Fruit fly (Drosophila melanogaster) whole organism: ENCODE measurements around the gene CG32024.

Source experiments
- CG8478 ChIP-seq: fragments of >200 bp; optimal IDR thresholded peaks from 2 replicates; lab custom pipeline; 2018; ENCODE audit warnings: inconsistent platforms
- Dll ChIP-seq: fragments of >200 bp; optimal IDR thresholded peaks from 2 replicates; lab custom pipeline; 2017
- EcR ChIP-seq, 2 experiments: fragments of >200 bp; optimal IDR thresholded peaks; 2 replicates each; lab custom pipeline; 2017; ENCODE audit warnings: missing biosample characterization in 2 of 2, missing genetic modification characterization in 2 of 2, missing genetic modification reagents in 2 of 2
- pan ChIP-seq: fragments of >200 bp; optimal IDR thresholded peaks from 2 replicates; lab custom pipeline; 2017
- psq ChIP-seq: fragments of >200 bp; optimal IDR thresholded peaks from 2 replicates; lab custom pipeline; 2017
- usp ChIP-seq: fragments of >200 bp; optimal IDR thresholded peaks from 2 replicates; lab custom pipeline; 2017; ENCODE audit warnings: missing biosample characterization, missing genetic modification characterization, mixed read lengths

Gene CG32024

dm6 chr3L:8810095-8810494, 2.7 kb downstream of the CG32024 start, which contains the start of gene CG13309:
TSS of gene CG13309 (plus strand) at chr3L:8810395.
- TF ChIP-seq psq (lab: Kevin White, UChicago) (no peak), pan (lab: Kevin White, UChicago) (no peak), Dll (no peak), EcR (GFP tag; optimal IDR thresholded peaks at IDR 0.05; lab: Kevin White, UChicago) (no peak), usp (GFP tag; lab: Kevin White, UChicago) (no peak), CG8478 (lab: Kevin White, UChicago) (no peak)

- TF ChIP-seq usp (GFP tag; lab: Kevin White, UChicago) = no peak
- no peak for TF ChIP-seq psq (lab: Kevin White, UChicago)
- no peak for TF ChIP-seq CG8478 (lab: Kevin White, UChicago)
- TF ChIP-seq Dll = no peak
- no peak for TF ChIP-seq pan (lab: Kevin White, UChicago)
- no peak for TF ChIP-seq EcR (GFP tag; optimal IDR thresholded peaks at IDR 0.05; lab: Kevin White, UChicago)
Observed at dm6 chr3L:8813484-8813883, 6.1 kb downstream of the CG32024 start.

- peak; percentile 32 for TF ChIP-seq Dll
- TF ChIP-seq psq (lab: Kevin White, UChicago) = no peak
Observed at dm6 chr3L:8819441-8819840, 12.0 kb downstream of the CG32024 start.

- no peak for TF ChIP-seq CG8478 (lab: Kevin White, UChicago)
- no peak for TF ChIP-seq EcR (GFP tag; optimal IDR thresholded peaks at IDR 0.05; lab: Kevin White, UChicago)
- no peak for TF ChIP-seq usp (GFP tag; lab: Kevin White, UChicago)
- TF ChIP-seq Dll = no peak
- TF ChIP-seq psq (lab: Kevin White, UChicago) = no peak
- no peak for TF ChIP-seq pan (lab: Kevin White, UChicago)
Observed at dm6 chr3L:8821708-8822660, 14.6 kb downstream of the CG32024 start.

dm6 chr3L:8822881-8823435, 15.6 kb downstream of the CG32024 start:
- TF ChIP-seq usp (GFP tag; lab: Kevin White, UChicago) (no peak), Dll (no peak), CG8478 (lab: Kevin White, UChicago) (no peak), EcR (GFP tag; optimal IDR thresholded peaks at IDR 0.05; lab: Kevin White, UChicago) (peak in 1 of 2 experiments; percentile 16), psq (lab: Kevin White, UChicago) (no peak), pan (lab: Kevin White, UChicago) (no peak)

- TF ChIP-seq usp (GFP tag; lab: Kevin White, UChicago) (no peak), psq (lab: Kevin White, UChicago) (no peak), pan (lab: Kevin White, UChicago) (no peak), CG8478 (lab: Kevin White, UChicago) (no peak), EcR (GFP tag; optimal IDR thresholded peaks at IDR 0.05; lab: Kevin White, UChicago) (no peak), Dll (no peak)
Observed at dm6 chr3L:8823730-8824374, 16.5 kb downstream of the CG32024 start.

dm6 chr3L:8824403-8825029, 17.1 kb downstream of the CG32024 start:
- TF ChIP-seq pan (lab: Kevin White, UChicago) (no peak), psq (lab: Kevin White, UChicago) (no peak), Dll (no peak)

dm6 chr3L:8825030-8825407, 17.6 kb downstream of the CG32024 start:
- TF ChIP-seq CG8478 (lab: Kevin White, UChicago) = no peak
- no peak for TF ChIP-seq pan (lab: Kevin White, UChicago)
- no peak for TF ChIP-seq psq (lab: Kevin White, UChicago)
- no peak for TF ChIP-seq EcR (GFP tag; optimal IDR thresholded peaks at IDR 0.05; lab: Kevin White, UChicago)
- no peak for TF ChIP-seq Dll
- no peak for TF ChIP-seq usp (GFP tag; lab: Kevin White, UChicago)

- no peak for TF ChIP-seq usp (GFP tag; lab: Kevin White, UChicago)
- TF ChIP-seq Dll = no peak
- TF ChIP-seq psq (lab: Kevin White, UChicago) = no peak
- TF ChIP-seq CG8478 (lab: Kevin White, UChicago) = no peak
- TF ChIP-seq EcR (GFP tag; optimal IDR thresholded peaks at IDR 0.05; lab: Kevin White, UChicago) = no peak
- no peak for TF ChIP-seq pan (lab: Kevin White, UChicago)
Observed at dm6 chr3L:8825560-8825959, 18.2 kb downstream of the CG32024 start.

- TF ChIP-seq Dll (no peak), pan (lab: Kevin White, UChicago) (no peak), CG8478 (lab: Kevin White, UChicago) (no peak), usp (GFP tag; lab: Kevin White, UChicago) (no peak), psq (lab: Kevin White, UChicago) (no peak), EcR (GFP tag; optimal IDR thresholded peaks at IDR 0.05; lab: Kevin White, UChicago) (no peak)
Observed at dm6 chr3L:8826038-8826437, 18.6 kb downstream of the CG32024 start.
